Worm (Caenorhabditis elegans) whole organism, L3 larva: ENCODE data around the gene egl-8.

Experiments used
- ceh-82 ChIP-seq: fragments of 150-350 bp; optimal IDR thresholded peaks from 2 replicates; lab custom pipeline; 2014; ENCODE audit warnings: missing biosample characterization, missing genetic modification characterization
- ceh-9 ChIP-seq: sonication (generic microtip); optimal IDR thresholded peaks from 2 replicates; lab custom pipeline; 2018; ENCODE audit warnings: missing biosample characterization, missing genetic modification characterization
- elt-3 ChIP-seq, 3 experiments: fragments of 150-350 bp in 1 of 3; sonication (generic microtip) in 2 of 3; optimal IDR thresholded peaks; 2 replicates in 2 of 3; 4 replicates in 1 of 3; lab custom pipeline; 2014 to 2017; ENCODE audit warnings: missing biosample characterization in 3 of 3, missing genetic modification characterization in 3 of 3
- fos-1 ChIP-seq: fragments of 150-350 bp; optimal IDR thresholded peaks from 2 replicates; lab custom pipeline; 2014; ENCODE audit warnings: missing biosample characterization, missing genetic modification characterization
- jun-1 ChIP-seq: fragments of 150-350 bp; optimal IDR thresholded peaks from 2 replicates; lab custom pipeline; 2014; ENCODE audit warnings: missing biosample characterization, missing genetic modification reagents, missing genetic modification characterization
- lin-39 ChIP-seq: fragments of 150-350 bp; optimal IDR thresholded peaks from 2 replicates; lab custom pipeline; 2018; ENCODE audit warnings: missing biosample characterization, missing genetic modification reagents, missing genetic modification characterization
- nfya-1 ChIP-seq: sonication (generic microtip); optimal IDR thresholded peaks from 2 replicates; lab custom pipeline; 2017; ENCODE audit warnings: missing genetic modification characterization, mild to moderate bottlenecking, missing compliant biosample characterization, antibody characterized with exemption, moderate library complexity; ENCODE audit not compliant: insufficient read depth
- nhr-237 ChIP-seq: fragments of 150-350 bp; optimal IDR thresholded peaks from 2 replicates; lab custom pipeline; 2014; ENCODE audit warnings: missing biosample characterization, missing genetic modification characterization
- nhr-76 ChIP-seq: fragments of 150-350 bp; sonication (generic microtip); optimal IDR thresholded peaks from 5 replicates; lab custom pipeline; 2014; ENCODE audit warnings: missing biosample characterization, missing genetic modification characterization
- unc-62 ChIP-seq: fragments of 150-350 bp; sonication (generic microtip); optimal IDR thresholded peaks from 4 replicates; lab custom pipeline; 2014; ENCODE audit warnings: missing biosample characterization, missing genetic modification reagents, missing genetic modification characterization
- zag-1 ChIP-seq: fragments of 150-350 bp; optimal IDR thresholded peaks from 2 replicates; lab custom pipeline; 2014; ENCODE audit warnings: missing biosample characterization, missing genetic modification characterization
- ztf-11 ChIP-seq: fragments of 150-350 bp; optimal IDR thresholded peaks from 2 replicates; lab custom pipeline; 2014; ENCODE audit warnings: missing biosample characterization, missing genetic modification characterization

ce11 chrV:1335-1734 lies 19.3 kb upstream of the egl-8 start, which contains the start of gene idpp-2:
- TF ChIP-seq fos-1 (tag; lab: Kevin White, UChicago) (no peak), nfya-1 (no peak), lin-39 (tag; lab: Kevin White, UChicago) (no peak), jun-1 (tag; lab: Kevin White, UChicago) (no peak), ceh-9 (tag; lab: Kevin White, UChicago) (no peak), nhr-237 (tag; lab: Kevin White, UChicago) (no peak), unc-62 (no peak), ceh-82 (tag; lab: Kevin White, UChicago) (no peak), elt-3 (tag; optimal IDR thresholded peaks at IDR 0.05; lab: Kevin White, UChicago) (no peak), ztf-11 (tag; lab: Kevin White, UChicago) (no peak), zag-1 (tag; lab: Kevin White, UChicago) (no peak), nhr-76 (tag; lab: Kevin White, UChicago) (no peak)
